Fruit fly (Drosophila melanogaster) whole organism, prepupa: ENCODE data around the gene Idh.
A peak's percentile ranks its signal among the peaks of the same experiment; 100 is the strongest.

Experiments used
- CG10669 ChIP-seq: fragments of 200-800 bp; sonication (Bioruptor generic); optimal IDR thresholded peaks from 3 replicates; lab custom pipeline; 2018; ENCODE audit warnings: missing biosample characterization, mild to moderate bottlenecking, missing genetic modification characterization, moderate library complexity
- CG6854 ChIP-seq: fragments of 200-800 bp; sonication (Bioruptor generic); optimal IDR thresholded peaks from 2 replicates; lab custom pipeline; 2017; ENCODE audit warnings: missing biosample characterization, mild to moderate bottlenecking, missing genetic modification characterization
- Ets21C ChIP-seq: fragments of 200-800 bp; sonication (Bioruptor generic); optimal IDR thresholded peaks from 3 replicates; lab custom pipeline; 2016; ENCODE audit warnings: missing biosample characterization, missing genetic modification characterization
- Gug ChIP-seq: fragments of 200-800 bp; sonication (Bioruptor generic); IDR thresholded peaks from 2 replicates; pipeline ENCODE4 v1.3.6; 2022; ENCODE audit warnings: missing biosample characterization, missing genetic modification characterization
- Hr38 ChIP-seq: sonication (Bioruptor generic); optimal IDR thresholded peaks from 2 replicates; lab custom pipeline; 2016; ENCODE audit warnings: missing biosample characterization, missing genetic modification characterization
- Hr39 ChIP-seq: fragments of 200-800 bp; sonication (Bioruptor generic); optimal IDR thresholded peaks from 2 replicates; lab custom pipeline; 2016; ENCODE audit warnings: missing biosample characterization, missing genetic modification characterization
- OdsH ChIP-seq: fragments of 200-800 bp; sonication (Bioruptor generic); optimal IDR thresholded peaks from 3 replicates; lab custom pipeline; 2016; ENCODE audit warnings: missing biosample characterization, missing genetic modification characterization
- acj6 ChIP-seq: fragments of 200-800 bp; sonication (Bioruptor generic); optimal IDR thresholded peaks from 3 replicates; lab custom pipeline; 2016; ENCODE audit warnings: missing biosample characterization, missing genetic modification characterization
- svp ChIP-seq: fragments of 200-800 bp; sonication (Bioruptor generic); peaks from one replicate; lab custom pipeline; 2016; ENCODE audit warnings: missing biosample characterization, missing genetic modification characterization

DNA sequence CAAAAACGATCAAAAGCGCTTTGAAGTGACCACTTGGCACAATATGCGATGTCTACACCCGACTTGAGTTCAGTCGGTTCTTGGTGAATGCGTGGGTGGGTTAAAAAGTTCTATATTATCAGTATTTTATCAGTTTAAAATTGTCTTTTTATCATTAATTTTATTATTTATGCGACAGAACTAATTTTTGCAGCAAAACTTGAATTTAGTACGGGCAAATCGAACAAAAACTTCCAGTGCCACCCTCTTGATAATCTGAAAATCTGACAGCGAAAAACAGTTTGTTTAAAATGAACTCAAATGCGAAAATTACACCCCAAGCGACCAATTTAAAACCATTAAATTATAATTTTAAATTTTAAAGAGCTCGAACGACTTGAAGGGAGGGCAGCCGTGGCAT, 10.2 kb upstream of the Idh start:
- TF ChIP-seq Gug (GFP tag; lab: Robert Waterston, UW) = no peak
- no peak for TF ChIP-seq Hr38
- no peak for TF ChIP-seq CG6854 (GFP tag; lab: Kevin White, UChicago)
- TF ChIP-seq CG10669 (GFP tag; lab: Kevin White, UChicago) = no peak
- TF ChIP-seq OdsH (GFP tag; lab: Kevin White, UChicago) = peak; percentile 14
- TF ChIP-seq Ets21C (GFP tag; lab: Kevin White, UChicago) = peak; percentile 54
- peak; percentile 10 for TF ChIP-seq acj6 (GFP tag; lab: Kevin White, UChicago)
- TF ChIP-seq svp (GFP tag; lab: Kevin White, UChicago) = peak; percentile 86
- TF ChIP-seq Hr39 (GFP tag; lab: Kevin White, UChicago) = peak; percentile 58
